Worm (Caenorhabditis elegans) whole organism, L4/young adult: ENCODE data around the gene dnj-1.

Experiments
- dao-5 ChIP-seq: sonication (generic microtip); optimal IDR thresholded peaks from 2 replicates; lab custom pipeline; 2016; ENCODE audit warnings: missing genotype, missing genetic modification characterization, moderate library complexity, missing compliant biosample characterization
- him-1 ChIP-seq: sonication (generic microtip); optimal IDR thresholded peaks from 2 replicates; lab custom pipeline; 2016; ENCODE audit warnings: missing genotype, missing genetic modification reagents, missing genetic modification characterization, missing compliant biosample characterization

DNA sequence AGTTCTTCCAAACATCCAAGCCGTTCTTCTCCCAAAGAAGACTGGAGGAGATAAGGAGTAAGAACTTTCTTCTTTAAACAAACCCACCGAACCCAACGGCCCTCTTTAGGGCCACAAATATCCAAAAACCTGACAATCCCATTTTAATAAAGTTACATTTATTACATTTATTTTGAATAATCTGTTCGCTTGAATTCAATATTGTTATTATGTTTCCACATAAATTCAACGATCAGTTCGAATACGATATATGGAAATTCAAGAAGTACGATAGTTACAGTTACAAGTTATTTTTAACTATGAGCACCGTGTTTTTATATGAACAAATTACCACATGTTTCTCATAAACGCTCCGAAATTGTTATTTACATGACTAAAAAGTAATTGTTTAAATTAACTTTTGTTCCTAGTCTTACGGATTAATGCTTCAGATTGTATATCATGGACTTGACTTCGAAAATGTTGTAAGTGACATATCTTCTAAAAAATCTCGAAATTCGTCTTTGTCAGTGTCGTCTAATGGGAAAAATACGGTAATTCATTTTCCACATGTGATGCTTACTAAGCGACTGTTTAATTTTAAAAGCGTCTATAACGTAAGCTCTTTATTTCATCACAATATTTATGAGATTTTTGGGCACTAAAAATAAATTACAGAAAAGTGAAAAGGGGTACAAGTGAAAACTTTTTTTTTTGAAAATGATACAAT lies 42.1 kb downstream of the dnj-1 start:
- TF ChIP-seq dao-5 (tag; lab: Kevin White, UChicago): no peak
- TF ChIP-seq him-1 (tag; lab: Kevin White, UChicago): no peak
